Fruit fly (Drosophila melanogaster): ENCODE results near the gene Pxn.

DNA sequence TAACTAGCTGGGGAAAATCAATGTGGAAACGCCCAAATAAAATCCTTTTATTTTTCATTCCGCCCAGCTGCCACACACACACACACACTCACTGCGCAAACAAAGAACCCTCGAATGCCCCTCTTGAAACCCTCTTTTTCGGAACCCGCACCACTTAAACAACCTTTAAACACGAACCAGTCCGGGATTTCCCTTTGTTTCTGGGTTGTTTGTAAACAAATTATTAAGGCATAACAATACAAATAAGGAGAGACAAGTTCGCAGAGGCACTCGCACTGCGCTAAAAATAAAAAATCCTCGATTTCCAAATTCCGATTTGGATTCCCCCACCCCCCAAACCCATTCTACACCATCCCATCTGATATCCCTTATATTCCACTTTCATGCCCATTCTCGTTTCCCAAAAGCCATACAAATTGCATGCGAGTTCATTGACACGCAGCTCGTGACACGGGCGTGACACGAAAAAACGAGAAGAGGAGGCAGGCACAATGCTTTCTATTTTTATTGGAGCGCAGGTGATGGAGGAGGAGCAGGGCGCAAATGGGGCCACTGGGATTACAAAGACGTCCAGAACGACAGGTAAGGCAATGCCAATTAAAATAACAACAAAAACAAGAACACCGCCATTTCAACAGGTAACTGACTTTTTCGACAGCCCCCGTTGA, 50.2 kb downstream of the Pxn start:
- TF ChIP-seq Myc (optimal IDR thresholded peaks at IDR 0.05) (no peak), h (optimal IDR thresholded peaks at IDR 0.05) (no peak), psq (optimal IDR thresholded peaks at IDR 0.05) (no peak), insv (optimal IDR thresholded peaks at IDR 0.05) (no peak)
